Worm (Caenorhabditis elegans): ENCODE data around the gene Y50D4A.1.

The Y50D4A.1 gene

DNA sequence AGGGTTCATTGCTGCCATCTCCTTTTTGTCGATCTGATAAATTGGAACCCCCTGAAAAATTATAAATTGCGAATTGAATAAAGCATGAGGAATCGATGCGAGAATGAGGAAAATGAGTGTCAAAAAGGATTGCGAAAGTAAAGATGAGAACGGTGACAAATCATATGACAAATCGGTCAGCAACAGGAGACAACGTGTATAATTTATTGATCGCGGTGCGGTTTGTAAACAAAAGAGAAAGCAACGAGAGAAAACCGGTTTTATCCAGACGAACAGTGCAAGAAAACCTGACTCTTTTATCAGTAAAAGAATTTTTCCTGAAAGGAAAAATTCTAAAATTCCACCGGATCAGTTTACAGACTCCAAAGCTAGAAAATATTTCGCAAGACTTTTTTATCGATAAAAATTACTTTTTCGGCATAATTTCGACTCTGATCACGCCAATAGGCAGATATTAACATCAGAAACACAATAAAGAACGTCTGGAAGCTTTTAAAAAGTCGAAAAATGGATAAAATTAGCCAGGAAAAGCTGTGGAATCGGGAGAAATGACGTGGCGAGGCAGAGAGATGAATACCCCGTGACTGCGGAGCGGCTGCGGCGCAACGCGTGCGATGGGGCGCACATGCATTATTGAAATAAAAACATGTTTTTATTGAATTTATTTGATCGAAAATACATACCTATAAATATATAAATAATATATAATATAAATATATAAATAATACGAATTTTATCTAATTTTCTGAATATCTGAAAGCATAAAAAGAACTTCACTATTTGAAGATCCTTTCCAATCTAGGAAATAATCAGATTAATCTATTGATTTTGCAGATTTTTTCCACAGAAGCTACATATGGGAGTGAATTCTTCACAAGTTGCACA lies 56.5 kb downstream of the Y50D4A.1 start, which contains the start of the genes rab-1 and C39F7.5 (continued):
- peak; percentile 83 for TF ChIP-seq C34F6.9 (tag; optimal IDR thresholded peaks at IDR 0.05)
- no peak for TF ChIP-seq nhr-11 (tag; optimal IDR thresholded peaks at IDR 0.05)
- no peak for TF ChIP-seq nhr-237 (tag; optimal IDR thresholded peaks at IDR 0.05)

ce11 chrV:1266540-1266939 lies 58.9 kb downstream of the Y50D4A.1 start:
- no peak for TF ChIP-seq mab-5 (tag; optimal IDR thresholded peaks at IDR 0.05)
- TF ChIP-seq gmeb-1 (tag; optimal IDR thresholded peaks at IDR 0.05): no peak
- TF ChIP-seq lsy-2 (tag; optimal IDR thresholded peaks at IDR 0.05): no peak
- TF ChIP-seq nhr-237 (tag; optimal IDR thresholded peaks at IDR 0.05): no peak

Data from whole organism, L2 larva.